Fruit fly (Drosophila melanogaster): ENCODE data around the gene CG11723.

The CG11723 gene

dm6 chr2L:2151544-2152290, 4.6 kb upstream of the CG11723 start, which contains the start of gene AIF:
AIF (plus strand) TSS chr2L:2151754.
- TF ChIP-seq cnc (optimal IDR thresholded peaks at IDR 0.05) (no peak), CG7101 (tag; optimal IDR thresholded peaks at IDR 0.05) (peak; percentile 21), Hr96 (GFP tag; optimal IDR thresholded peaks at IDR 0.05) (no peak), CG14711 (tag; optimal IDR thresholded peaks at IDR 0.05) (no peak), pad (GFP tag; optimal IDR thresholded peaks at IDR 0.05) (no peak), Mnt (GFP tag; optimal IDR thresholded peaks at IDR 0.05) (peak; percentile 55), ovo (GFP tag; optimal IDR thresholded peaks at IDR 0.05) (no peak), CG7045 (GFP tag; optimal IDR thresholded peaks at IDR 0.05) (no peak), CG5204 (GFP tag; optimal IDR thresholded peaks at IDR 0.05) (no peak), CG1620 (GFP tag; optimal IDR thresholded peaks at IDR 0.05) (no peak), CG33017 (tag; optimal IDR thresholded peaks at IDR 0.05) (no peak), Clk (GFP tag; optimal IDR thresholded peaks at IDR 0.05) (no peak), Crg-1 (GFP tag; optimal IDR thresholded peaks at IDR 0.05) (no peak), CG11617 (GFP tag; optimal IDR thresholded peaks at IDR 0.05) (peak; percentile 45), cic (GFP tag; optimal IDR thresholded peaks at IDR 0.05) (no peak), tj (GFP tag; optimal IDR thresholded peaks at IDR 0.05) (no peak)

dm6 chr2L:2144725-2145656, 2.1 kb downstream of the CG11723 start, which contains the start of gene tho2:
tho2 (minus strand) TSS chr2L:2145187.
- TF ChIP-seq CG7045 (GFP tag; optimal IDR thresholded peaks at IDR 0.05) (no peak), bab1 (GFP tag; optimal IDR thresholded peaks at IDR 0.05) (no peak), tj (GFP tag; optimal IDR thresholded peaks at IDR 0.05) (no peak), cnc (optimal IDR thresholded peaks at IDR 0.05) (no peak), Hr96 (GFP tag; optimal IDR thresholded peaks at IDR 0.05) (no peak), CG33017 (tag; optimal IDR thresholded peaks at IDR 0.05) (no peak), ovo (GFP tag; optimal IDR thresholded peaks at IDR 0.05) (no peak), pad (GFP tag; optimal IDR thresholded peaks at IDR 0.05) (no peak), toe (GFP tag; optimal IDR thresholded peaks at IDR 0.05) (no peak), CG1620 (GFP tag; optimal IDR thresholded peaks at IDR 0.05) (no peak)

dm6 chr2L:2133009-2133408, 14.1 kb downstream of the CG11723 start:
- TF ChIP-seq Hr96 (GFP tag; optimal IDR thresholded peaks at IDR 0.05) (no peak), tj (GFP tag; optimal IDR thresholded peaks at IDR 0.05) (no peak), kay (GFP tag; ENCODE audit: borderline replicate concordance) (no peak), CG7101 (tag; optimal IDR thresholded peaks at IDR 0.05) (peak; percentile 16), toe (GFP tag; optimal IDR thresholded peaks at IDR 0.05) (no peak), Clk (GFP tag; optimal IDR thresholded peaks at IDR 0.05) (no peak), CG12768 (GFP tag; optimal IDR thresholded peaks at IDR 0.05) (no peak), CG1620 (GFP tag; optimal IDR thresholded peaks at IDR 0.05) (no peak), CG5204 (GFP tag; optimal IDR thresholded peaks at IDR 0.05) (no peak), cnc (optimal IDR thresholded peaks at IDR 0.05) (no peak), Crg-1 (GFP tag; optimal IDR thresholded peaks at IDR 0.05) (peak; percentile 10), Mnt (GFP tag; optimal IDR thresholded peaks at IDR 0.05) (no peak), CG11617 (GFP tag; optimal IDR thresholded peaks at IDR 0.05) (no peak), CG33017 (tag; optimal IDR thresholded peaks at IDR 0.05) (peak; percentile 21), pad (GFP tag; optimal IDR thresholded peaks at IDR 0.05) (no peak), ovo (GFP tag; optimal IDR thresholded peaks at IDR 0.05) (no peak), cic (GFP tag; optimal IDR thresholded peaks at IDR 0.05) (no peak), CG14711 (tag; optimal IDR thresholded peaks at IDR 0.05) (peak; percentile 7), bab1 (GFP tag; optimal IDR thresholded peaks at IDR 0.05) (peak; percentile 15), CG7045 (GFP tag; optimal IDR thresholded peaks at IDR 0.05) (no peak)

DNA sequence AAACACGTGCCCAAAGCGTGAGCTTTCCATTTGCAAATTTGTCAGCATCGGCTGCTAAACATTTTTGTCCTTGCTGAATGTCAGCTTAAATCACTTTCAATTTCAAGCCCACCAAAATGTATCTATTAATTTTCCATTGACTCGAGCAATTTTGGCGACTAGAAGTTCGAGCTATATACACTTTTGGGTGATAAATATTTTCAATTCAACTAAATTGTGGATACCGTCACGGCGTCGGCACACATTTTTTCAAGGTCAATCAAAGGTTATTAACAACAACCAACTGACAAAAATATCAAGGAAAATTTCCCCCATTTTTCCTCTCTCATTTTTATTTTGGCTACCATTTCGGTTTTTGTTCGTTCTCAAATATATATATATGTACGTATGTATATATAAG, 14.9 kb downstream of the CG11723 start:
- TF ChIP-seq Clk (GFP tag; optimal IDR thresholded peaks at IDR 0.05) = no peak
- TF ChIP-seq Crg-1 (GFP tag; optimal IDR thresholded peaks at IDR 0.05) = no peak
- TF ChIP-seq Mnt (GFP tag; optimal IDR thresholded peaks at IDR 0.05) = no peak
- TF ChIP-seq toe (GFP tag; optimal IDR thresholded peaks at IDR 0.05) = no peak
- no peak for TF ChIP-seq CG12768 (GFP tag; optimal IDR thresholded peaks at IDR 0.05)
- no peak for TF ChIP-seq CG5204 (GFP tag; optimal IDR thresholded peaks at IDR 0.05)
- TF ChIP-seq kay (GFP tag; ENCODE audit: borderline replicate concordance) = peak; percentile 85
- no peak for TF ChIP-seq CG1620 (GFP tag; optimal IDR thresholded peaks at IDR 0.05)
- TF ChIP-seq CG33017 (tag; optimal IDR thresholded peaks at IDR 0.05) = no peak

DNA sequence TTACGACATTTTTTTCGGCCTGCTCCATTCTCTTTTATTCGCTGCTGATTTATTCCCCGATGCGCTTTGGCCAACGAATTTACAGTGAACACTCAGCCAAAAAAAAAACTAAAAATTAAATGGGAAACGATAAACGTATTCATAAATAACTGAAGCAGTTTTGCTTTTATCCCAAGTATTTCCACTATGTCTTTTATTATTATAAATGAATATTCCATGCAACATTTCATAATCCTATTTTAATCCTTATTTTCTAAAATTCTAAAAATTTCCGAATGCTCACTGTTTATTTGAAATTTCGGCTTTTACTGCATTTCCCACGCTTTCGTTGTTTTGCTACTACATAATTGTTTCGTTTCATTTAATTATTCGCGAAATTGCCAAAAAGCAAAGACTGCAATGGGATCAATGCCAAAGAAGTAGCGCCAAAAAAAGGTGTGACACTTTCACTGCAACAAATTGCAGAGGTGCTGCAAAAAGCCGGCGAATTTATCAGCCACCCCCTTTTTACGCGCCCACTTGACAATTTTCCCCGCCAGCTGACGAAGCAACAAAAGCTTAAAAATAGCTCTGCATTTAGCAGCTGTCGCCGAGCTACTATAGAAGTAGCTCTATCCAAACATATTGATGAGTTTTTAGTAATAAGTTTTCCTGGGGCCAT, 15.5 kb downstream of the CG11723 start:
- peak; percentile 78 for TF ChIP-seq tj (GFP tag; optimal IDR thresholded peaks at IDR 0.05)
- peak; percentile 56 for TF ChIP-seq CG14711 (tag; optimal IDR thresholded peaks at IDR 0.05)
- no peak for TF ChIP-seq CG12768 (GFP tag; optimal IDR thresholded peaks at IDR 0.05)
- peak; percentile 4 for TF ChIP-seq Mnt (GFP tag; optimal IDR thresholded peaks at IDR 0.05)
- peak; percentile 73 for TF ChIP-seq pad (GFP tag; optimal IDR thresholded peaks at IDR 0.05)
- peak; percentile 30 for TF ChIP-seq CG11617 (GFP tag; optimal IDR thresholded peaks at IDR 0.05)
- peak; percentile 79 for TF ChIP-seq bab1 (GFP tag; optimal IDR thresholded peaks at IDR 0.05)
- peak; percentile 14 for TF ChIP-seq CG7101 (tag; optimal IDR thresholded peaks at IDR 0.05)
- TF ChIP-seq cic (GFP tag; optimal IDR thresholded peaks at IDR 0.05) = no peak
